Worm (Caenorhabditis elegans): ENCODE data around the gene lido-10.
A peak's percentile ranks its signal among the peaks of the same experiment; 100 is the strongest.

Gene lido-10

ce11 chrII:2992300-2992699, 10.0 kb upstream of the lido-10 start:
- TF ChIP-seq F26F4.8 (GFP tag; conservative IDR thresholded peaks at IDR 0.05) (no peak), mxl-2 (GFP tag; conservative IDR thresholded peaks at IDR 0.05) (no peak), mes-2 (tag; optimal IDR thresholded peaks at IDR 0.05; ENCODE audit: poor library complexity, severe bottlenecking) (peak; percentile 53)

- TF ChIP-seq mdl-1 (tag; optimal IDR thresholded peaks at IDR 0.05) (no peak), ZK546.5 (tag; optimal IDR thresholded peaks at IDR 0.05) (no peak), attf-4 (tag; optimal IDR thresholded peaks at IDR 0.05) (no peak), D1046.2 (GFP tag; IDR thresholded peaks at IDR 0.05) (no peak), aha-1 (tag) (peak; percentile 77), ceh-20 (GFP tag; IDR thresholded peaks at IDR 0.05) (0 out of 2 replicates have a peak, but pooled peaks have one; percentile 10)
Measured at ce11 chrII:2994590-2995392, 7.5 kb upstream of the lido-10 start.

ce11 chrII:2996721-2997120, 5.6 kb upstream of the lido-10 start, which contains the start of gene lido-8:
TSS of gene lido-8 (plus strand) at chrII:2997021.
- TF ChIP-seq madf-5 (GFP tag; IDR thresholded peaks at IDR 0.05) (no peak), aha-1 (tag) (peak; percentile 52)

ce11 chrII:2997828-2998441, 4.4 kb upstream of the lido-10 start:
- TF ChIP-seq ceh-62 (tag; optimal IDR thresholded peaks at IDR 0.05) (no peak), duxl-1 (tag; optimal IDR thresholded peaks at IDR 0.05; ENCODE audit: poor library complexity) (peak; percentile 16)

ce11 chrII:3000535-3001264, 1.6 kb upstream of the lido-10 start, which contains the start of gene lido-9:
TSS of gene lido-9 (plus strand) at chrII:3000768.
- TF ChIP-seq dmd-8 (GFP tag; IDR thresholded peaks at IDR 0.05) (0 out of 2 replicates have a peak, but pooled peaks have one; percentile 4), set-16 (GFP tag; IDR thresholded peaks at IDR 0.05) (peak; percentile 67), duxl-1 (tag; optimal IDR thresholded peaks at IDR 0.05; ENCODE audit: poor library complexity) (peak; percentile 38), aly-2 (tag; optimal IDR thresholded peaks at IDR 0.05) (no peak)

ce11 chrII:3003667-3004066, 1.4 kb downstream of the lido-10 start, which contains the start of gene lido-11:
TSS of gene lido-11 (plus strand) at chrII:3003967.
- TF ChIP-seq nhr-102 (tag; optimal IDR thresholded peaks at IDR 0.05) = no peak
- no peak for TF ChIP-seq lir-3 (tag; optimal IDR thresholded peaks at IDR 0.05)
- no peak for TF ChIP-seq jun-1 (tag; optimal IDR thresholded peaks at IDR 0.05)
- no peak for TF ChIP-seq lin-15B (tag; optimal IDR thresholded peaks at IDR 0.05)

ce11 chrII:3005499-3005898, 3.2 kb downstream of the lido-10 start, which contains the start of gene lido-12:
TSS of gene lido-12 (plus strand) at chrII:3005799.
- TF ChIP-seq mdt-29 (GFP tag; IDR thresholded peaks at IDR 0.05) (no peak), lin-15B (tag; optimal IDR thresholded peaks at IDR 0.05) (no peak), nhr-11 (tag; optimal IDR thresholded peaks at IDR 0.05) (no peak), gei-8 (GFP tag; optimal IDR thresholded peaks at IDR 0.05) (no peak), nhr-48 (tag; optimal IDR thresholded peaks at IDR 0.05) (no peak), mep-1 (tag; optimal IDR thresholded peaks at IDR 0.05) (no peak), set-16 (GFP tag; IDR thresholded peaks at IDR 0.05) (no peak), spr-3 (GFP tag; optimal IDR thresholded peaks at IDR 0.05) (no peak), sdz-12 (GFP tag; optimal IDR thresholded peaks at IDR 0.05) (no peak), dmd-6 (GFP tag; IDR thresholded peaks at IDR 0.05) (no peak), Y5F2A.4 (GFP tag; optimal IDR thresholded peaks at IDR 0.05) (no peak)
